Worm (Caenorhabditis elegans) whole organism, late embryonic: ENCODE results near the gene K08D12.4.

Experiments used
- C38D4.7 ChIP-seq: fragments of 200-800 bp; sonication (Bioruptor generic); optimal IDR thresholded peaks from 2 replicates; lab custom pipeline; 2018; ENCODE audit warnings: mild to moderate bottlenecking, missing genetic modification characterization, moderate library complexity, missing compliant biosample characterization
- K02D7.2 ChIP-seq: sonication (generic microtip); optimal IDR thresholded peaks from 2 replicates; lab custom pipeline; 2017; ENCODE audit warnings: mild to moderate bottlenecking, missing genetic modification characterization, missing compliant biosample characterization
- K09A11.1 ChIP-seq: sonication (generic microtip); optimal IDR thresholded peaks from 2 replicates; lab custom pipeline; 2017; ENCODE audit warnings: antibody characterized with exemption, mild to moderate bottlenecking, missing genetic modification characterization, missing compliant biosample characterization; ENCODE audit not compliant: insufficient read depth
- T23F11.4 ChIP-seq: fragments of 200-800 bp; sonication (Bioruptor generic); optimal IDR thresholded peaks from 2 replicates; lab custom pipeline; 2018; ENCODE audit warnings: mild to moderate bottlenecking, missing genetic modification characterization, missing compliant biosample characterization
- Y22D7AL.16 ChIP-seq: sonication (generic microtip); optimal IDR thresholded peaks from 2 replicates; lab custom pipeline; 2016; ENCODE audit warnings: missing genetic modification characterization, missing compliant biosample characterization
- ceh-14 ChIP-seq: sonication (generic microtip); optimal IDR thresholded peaks from 2 replicates; lab custom pipeline; 2016; ENCODE audit warnings: missing genotype, missing genetic modification characterization, missing compliant biosample characterization
- ceh-18 ChIP-seq: sonication (generic microtip); optimal IDR thresholded peaks from 2 replicates; lab custom pipeline; 2016; ENCODE audit warnings: missing genetic modification characterization, missing compliant biosample characterization
- ceh-31 ChIP-seq: sonication (generic microtip); optimal IDR thresholded peaks from 2 replicates; lab custom pipeline; 2016; ENCODE audit warnings: missing genetic modification characterization, missing compliant biosample characterization
- ceh-34 ChIP-seq: sonication (generic microtip); optimal IDR thresholded peaks from 2 replicates; lab custom pipeline; 2016; ENCODE audit warnings: mild to moderate bottlenecking, missing genetic modification characterization, missing compliant biosample characterization
- ceh-48 ChIP-seq: sonication (generic microtip); optimal IDR thresholded peaks from 2 replicates; lab custom pipeline; 2016; ENCODE audit warnings: missing genetic modification characterization, inconsistent platforms, missing compliant biosample characterization
- ceh-6 ChIP-seq: fragments of 200-800 bp; sonication (Bioruptor generic); optimal IDR thresholded peaks from 2 replicates; lab custom pipeline; 2018; ENCODE audit warnings: mild to moderate bottlenecking, missing genetic modification characterization, missing compliant biosample characterization
- ceh-9 ChIP-seq: sonication (generic microtip); optimal IDR thresholded peaks from 2 replicates; lab custom pipeline; 2016; ENCODE audit warnings: mild to moderate bottlenecking, missing genetic modification characterization, inconsistent platforms, missing compliant biosample characterization
- che-1 ChIP-seq: sonication (generic microtip); optimal IDR thresholded peaks from 2 replicates; lab custom pipeline; 2016; ENCODE audit warnings: mild to moderate bottlenecking, missing genetic modification characterization, missing compliant biosample characterization
- dve-1 ChIP-seq: sonication (generic microtip); optimal IDR thresholded peaks from 2 replicates; lab custom pipeline; 2017; ENCODE audit warnings: antibody characterized with exemption, mild to moderate bottlenecking, missing genetic modification characterization, missing compliant biosample characterization
- elt-4 ChIP-seq: sonication (generic microtip); optimal IDR thresholded peaks from 2 replicates; lab custom pipeline; 2016; ENCODE audit warnings: missing genetic modification characterization, missing compliant biosample characterization
- ets-4 ChIP-seq: sonication (generic microtip); optimal IDR thresholded peaks from 2 replicates; lab custom pipeline; 2016; ENCODE audit warnings: missing genetic modification characterization, missing compliant biosample characterization
- eyg-1 ChIP-seq: sonication (generic microtip); optimal IDR thresholded peaks from 2 replicates; lab custom pipeline; 2016; ENCODE audit warnings: missing genotype, missing genetic modification characterization, missing compliant biosample characterization
- fax-1 ChIP-seq: sonication (generic microtip); optimal IDR thresholded peaks from 2 replicates; lab custom pipeline; 2016; ENCODE audit warnings: missing genotype, missing genetic modification characterization, missing compliant biosample characterization
- fkh-10 ChIP-seq: fragments of 150-350 bp; optimal IDR thresholded peaks from 2 replicates; lab custom pipeline; 2014; ENCODE audit warnings: missing biosample characterization, missing genetic modification reagents, missing genetic modification characterization
- gmeb-2 ChIP-seq: sonication (generic microtip); optimal IDR thresholded peaks from 2 replicates; lab custom pipeline; 2016; ENCODE audit warnings: missing genetic modification characterization, inconsistent platforms, missing compliant biosample characterization
- hlh-13 ChIP-seq: fragments of 200-800 bp; sonication (Bioruptor generic); optimal IDR thresholded peaks from 2 replicates; lab custom pipeline; 2018; ENCODE audit warnings: mild to moderate bottlenecking, missing genetic modification characterization, missing compliant biosample characterization
- hlh-15 ChIP-seq: sonication (generic microtip); optimal IDR thresholded peaks from 2 replicates; lab custom pipeline; 2016; ENCODE audit warnings: missing genetic modification characterization, missing compliant biosample characterization
- hlh-30 ChIP-seq: sonication (generic microtip); optimal IDR thresholded peaks from 2 replicates; lab custom pipeline; 2017; ENCODE audit warnings: antibody characterized with exemption, missing genetic modification characterization, missing compliant biosample characterization; ENCODE audit not compliant: insufficient read depth
- hlh-6 ChIP-seq: sonication (generic microtip); optimal IDR thresholded peaks from 2 replicates; lab custom pipeline; 2016; ENCODE audit warnings: missing genotype, missing genetic modification characterization, missing compliant biosample characterization
- lim-6 ChIP-seq: sonication (generic microtip); optimal IDR thresholded peaks from 2 replicates; lab custom pipeline; 2016; ENCODE audit warnings: missing genetic modification characterization, missing compliant biosample characterization
- madf-2 ChIP-seq: sonication (generic microtip); optimal IDR thresholded peaks from 2 replicates; lab custom pipeline; 2017; ENCODE audit warnings: missing genetic modification characterization, missing compliant biosample characterization
- mec-3 ChIP-seq: sonication (generic microtip); optimal IDR thresholded peaks from 2 replicates; lab custom pipeline; 2016; ENCODE audit warnings: borderline replicate concordance, missing genetic modification characterization, missing compliant biosample characterization
- nfya-1 ChIP-seq: sonication (generic microtip); optimal IDR thresholded peaks from 2 replicates; lab custom pipeline; 2017; ENCODE audit warnings: missing genetic modification characterization, mild to moderate bottlenecking, missing compliant biosample characterization, antibody characterized with exemption, moderate library complexity
- nhr-11 ChIP-seq: fragments of 150-350 bp; optimal IDR thresholded peaks from 2 replicates; lab custom pipeline; 2014; ENCODE audit warnings: missing biosample characterization, missing genetic modification characterization
- odd-2 ChIP-seq: sonication (generic microtip); optimal IDR thresholded peaks from 2 replicates; lab custom pipeline; 2017; ENCODE audit warnings: antibody characterized with exemption, mild to moderate bottlenecking, missing genetic modification characterization, missing compliant biosample characterization
- pat-9 ChIP-seq: fragments of 200-800 bp; sonication (Bioruptor generic); optimal IDR thresholded peaks from 2 replicates; lab custom pipeline; 2018; ENCODE audit warnings: mild to moderate bottlenecking, missing genetic modification characterization, moderate library complexity, missing compliant biosample characterization
- pha-4 ChIP-seq: fragments of 150-350 bp; optimal IDR thresholded peaks from 2 replicates; lab custom pipeline; 2018; ENCODE audit warnings: missing biosample characterization, missing genetic modification reagents, missing genetic modification characterization
- pqm-1 ChIP-seq: sonication (generic microtip); optimal IDR thresholded peaks from 2 replicates; lab custom pipeline; 2016; ENCODE audit warnings: missing genetic modification characterization, missing compliant biosample characterization
- rnt-1 ChIP-seq: sonication (generic microtip); optimal IDR thresholded peaks from 2 replicates; lab custom pipeline; 2016; ENCODE audit warnings: missing genetic modification characterization, missing compliant biosample characterization
- sox-4 ChIP-seq: sonication (generic microtip); optimal IDR thresholded peaks from 2 replicates; lab custom pipeline; 2017; ENCODE audit warnings: mild to moderate bottlenecking, missing genetic modification characterization, inconsistent platforms, missing compliant biosample characterization
- syd-9 ChIP-seq: sonication (generic microtip); optimal IDR thresholded peaks from 2 replicates; lab custom pipeline; 2016; ENCODE audit warnings: mild to moderate bottlenecking, missing genetic modification characterization, moderate library complexity, missing compliant biosample characterization
- tbx-2 ChIP-seq: sonication (generic microtip); optimal IDR thresholded peaks from 2 replicates; lab custom pipeline; 2016; ENCODE audit warnings: missing genetic modification characterization, missing compliant biosample characterization
- ttx-3 ChIP-seq: sonication (generic microtip); optimal IDR thresholded peaks from 2 replicates; lab custom pipeline; 2016; ENCODE audit warnings: missing genetic modification reagents, missing genetic modification characterization, missing compliant biosample characterization
- unc-3 ChIP-seq, 2 experiments: fragments of 200-800 bp in 1 of 2; sonication (Bioruptor generic) in 1 of 2; sonication (generic microtip) in 1 of 2; conservative IDR thresholded peaks in 1 of 2; optimal IDR thresholded peaks in 1 of 2; 2 replicates each; pipeline versions ENCODE4 v1.3.6 to Lab custom; 2016 to 2022; ENCODE audit warnings: missing compliant biosample characterization in 2 of 2, missing genetic modification characterization in 2 of 2, missing genetic modification reagents in 1 of 2
- unc-42 ChIP-seq: sonication (generic microtip); optimal IDR thresholded peaks from 2 replicates; lab custom pipeline; 2016; ENCODE audit warnings: missing genotype, missing genetic modification characterization, missing compliant biosample characterization
- zip-5 ChIP-seq: sonication (generic microtip); optimal IDR thresholded peaks from 2 replicates; lab custom pipeline; 2016; ENCODE audit warnings: missing genetic modification characterization, missing compliant biosample characterization
- ztf-16 ChIP-seq: sonication (generic microtip); optimal IDR thresholded peaks from 2 replicates; lab custom pipeline; 2017; ENCODE audit warnings: missing genetic modification characterization, missing compliant biosample characterization

Gene K08D12.4

DNA sequence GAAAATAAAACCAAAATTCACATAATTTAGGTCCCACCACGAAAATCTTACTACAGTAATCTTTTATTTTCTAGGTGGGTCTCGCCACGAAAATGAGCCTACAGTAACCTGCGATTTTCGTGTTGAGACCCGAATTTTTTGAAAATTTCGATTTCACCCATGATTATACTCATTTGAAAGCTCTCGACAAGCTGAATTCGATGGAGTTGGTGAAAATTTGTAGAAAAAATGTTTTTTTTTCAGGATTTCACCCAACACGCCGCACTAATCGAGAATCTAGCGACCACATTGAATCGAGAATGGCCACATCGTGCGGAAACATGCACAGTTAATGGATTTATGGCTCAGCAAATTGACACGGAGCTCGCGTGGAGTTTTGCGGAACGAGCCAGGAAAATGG lies 44.2 kb upstream of the K08D12.4 start:
- TF ChIP-seq fax-1 (no peak), T23F11.4 (no peak)

- no peak for TF ChIP-seq hlh-13
These were observed 34.7 kb upstream of the K08D12.4 start, which contains the start of gene Y41D4B.1 for ce11 chrIV:1672398-1672797. Y41D4B.1 (plus strand) TSS chrIV:1672698.

ce11 chrIV:1676926-1677325 lies 30.2 kb upstream of the K08D12.4 start:
- TF ChIP-seq ceh-31 (no peak), hlh-30 (tag; lab: Kevin White, UChicago) (no peak), unc-3 (GFP tag; conservative IDR thresholded peaks at IDR 0.05; lab: Robert Waterston, UW) (no peak), unc-3 (tag; optimal IDR thresholded peaks at IDR 0.05; lab: Kevin White, UChicago) (no peak), odd-2 (no peak), ceh-6 (GFP tag; lab: Kevin White, UChicago) (no peak), ets-4 (tag; lab: Kevin White, UChicago) (no peak), gmeb-2 (tag; lab: Kevin White, UChicago) (no peak), ttx-3 (no peak), C38D4.7 (GFP tag; lab: Kevin White, UChicago) (no peak), K02D7.2 (tag; lab: Kevin White, UChicago) (no peak), ceh-9 (tag; lab: Kevin White, UChicago) (no peak), elt-4 (tag; lab: Kevin White, UChicago) (no peak), che-1 (tag; lab: Kevin White, UChicago) (no peak), pat-9 (tag; lab: Kevin White, UChicago) (no peak), sox-4 (no peak), dve-1 (tag; lab: Kevin White, UChicago) (no peak), lim-6 (tag; lab: Kevin White, UChicago) (no peak), K09A11.1 (no peak)

DNA sequence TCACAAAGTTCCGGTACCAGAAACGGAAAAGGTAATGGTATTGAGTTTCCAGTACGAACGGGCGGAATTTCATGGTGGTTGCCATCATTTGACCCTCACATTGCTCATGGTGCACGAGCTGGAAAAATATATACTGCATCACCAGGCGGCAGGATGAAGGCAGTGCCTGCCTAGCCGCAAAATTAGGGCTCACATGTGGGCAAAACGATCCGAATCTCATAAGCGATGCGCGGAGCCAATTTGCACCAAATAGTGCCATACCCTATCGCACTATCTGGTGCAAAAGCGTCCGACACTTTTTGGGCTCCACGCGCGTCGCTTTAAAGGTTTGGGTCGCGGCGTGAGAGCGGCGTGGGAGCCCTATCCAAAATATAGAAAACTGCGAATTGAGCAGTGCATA lies 27.9 kb upstream of the K08D12.4 start:
- TF ChIP-seq sox-4 (no peak), mec-3 (tag; lab: Kevin White, UChicago) (no peak), T23F11.4 (no peak), pat-9 (tag; lab: Kevin White, UChicago) (no peak), zip-5 (tag; lab: Kevin White, UChicago) (no peak), fkh-10 (no peak), tbx-2 (tag; lab: Kevin White, UChicago) (no peak), ceh-14 (tag; lab: Kevin White, UChicago) (no peak), unc-42 (no peak), ztf-16 (tag; lab: Kevin White, UChicago) (no peak), hlh-15 (no peak), hlh-6 (tag; lab: Kevin White, UChicago) (no peak), nfya-1 (tag; lab: Kevin White, UChicago) (no peak), eyg-1 (tag; lab: Kevin White, UChicago) (no peak), syd-9 (tag; lab: Kevin White, UChicago) (no peak), unc-3 (GFP tag; conservative IDR thresholded peaks at IDR 0.05; lab: Robert Waterston, UW) (no peak), unc-3 (tag; optimal IDR thresholded peaks at IDR 0.05; lab: Kevin White, UChicago) (no peak)

DNA sequence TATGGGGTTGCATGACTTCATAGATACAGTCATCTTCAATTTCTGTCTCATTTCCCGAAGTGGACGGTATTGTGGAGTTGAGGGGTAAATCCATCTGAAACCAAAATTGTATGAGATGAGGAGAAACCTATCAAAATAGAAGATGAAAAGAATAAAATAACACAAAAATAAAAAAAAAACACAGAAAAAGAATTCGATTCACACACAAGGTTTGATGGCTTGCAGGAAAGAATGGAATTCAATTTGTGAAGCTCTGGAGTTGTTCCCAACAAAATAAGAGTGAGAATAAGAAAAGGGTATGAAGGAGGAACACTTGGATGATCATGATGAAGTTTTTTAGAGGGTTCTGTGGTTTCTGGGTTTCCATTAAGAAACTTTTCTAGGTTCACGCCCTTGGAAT lies 25.0 kb upstream of the K08D12.4 start, which contains the start of gene Y41D4B.24:
Gene Y41D4B.24, minus strand, starts transcription at position 101 of the 400 bp plus-strand sequence.
- TF ChIP-seq nhr-11 (tag; lab: Kevin White, UChicago) = no peak
- no peak for TF ChIP-seq ceh-18 (tag; lab: Kevin White, UChicago)
- TF ChIP-seq unc-42 = no peak
- TF ChIP-seq ceh-48 (tag; lab: Kevin White, UChicago) = no peak
- no peak for TF ChIP-seq pha-4 (tag; lab: Kevin White, UChicago)
- TF ChIP-seq madf-2 (tag; lab: Kevin White, UChicago) = no peak
- no peak for TF ChIP-seq K02D7.2 (tag; lab: Kevin White, UChicago)
- TF ChIP-seq mec-3 (tag; lab: Kevin White, UChicago) = no peak
- TF ChIP-seq ceh-34 (tag; lab: Kevin White, UChicago) = no peak
- TF ChIP-seq ceh-31 = no peak
- no peak for TF ChIP-seq rnt-1 (tag; lab: Kevin White, UChicago)
- TF ChIP-seq Y22D7AL.16 = no peak
- no peak for TF ChIP-seq pqm-1
- TF ChIP-seq hlh-13 = no peak
- TF ChIP-seq ets-4 (tag; lab: Kevin White, UChicago) = no peak
- TF ChIP-seq lim-6 (tag; lab: Kevin White, UChicago) = no peak
